Fruit fly (Drosophila melanogaster): ENCODE results near the gene RtGEF.

RtGEF gene

DNA sequence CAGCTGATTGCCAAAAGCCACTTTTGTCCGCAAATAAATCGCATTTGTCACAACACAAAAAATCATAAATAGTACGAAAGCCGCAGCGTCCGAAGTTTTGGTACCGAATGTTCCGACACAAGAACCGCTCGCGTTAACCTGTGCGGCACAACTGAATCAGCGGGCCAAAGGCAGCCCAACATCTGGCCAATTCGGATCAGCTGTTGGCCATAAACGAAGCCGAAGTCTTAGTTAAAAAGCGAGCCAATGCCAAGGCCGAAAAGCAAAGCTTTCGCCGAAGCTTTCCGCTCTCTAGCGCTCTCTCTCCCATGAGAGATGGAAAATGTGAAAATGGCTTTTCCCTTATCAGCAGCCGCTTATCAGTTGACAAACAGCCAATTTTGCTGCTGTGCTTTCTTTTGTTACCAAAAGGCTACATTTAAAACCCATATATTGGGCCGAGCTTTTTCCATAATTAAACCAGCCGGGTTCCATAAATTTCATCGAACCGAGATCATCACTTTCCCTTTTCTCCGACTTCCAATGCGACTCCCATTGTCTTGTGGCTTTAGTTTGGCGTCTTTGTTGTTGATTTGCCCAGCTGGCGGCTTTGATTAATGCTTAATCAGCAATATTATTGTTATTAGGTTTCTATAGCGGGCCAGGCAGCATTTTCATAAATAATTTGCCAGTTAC is 32.0 kb downstream of the RtGEF start, which contains the start of gene CG16798 (continued):
- TF ChIP-seq CG9932 (GFP tag; IDR thresholded peaks at IDR 0.05) = 0 out of 2 replicates have a peak, but pooled peaks have one; percentile 13
- TF ChIP-seq Dbx (GFP tag; IDR thresholded peaks at IDR 0.05) = peak; percentile 51; the same call in 2 of the 3 replicates
- TF ChIP-seq Vsx1 (GFP tag; optimal IDR thresholded peaks at IDR 0.05) = peak; percentile 40
- TF ChIP-seq CG11504 (tag; optimal IDR thresholded peaks at IDR 0.05) = peak; percentile 14
- TF ChIP-seq Gsc (GFP tag; IDR thresholded peaks at IDR 0.05) = no peak

DNA sequence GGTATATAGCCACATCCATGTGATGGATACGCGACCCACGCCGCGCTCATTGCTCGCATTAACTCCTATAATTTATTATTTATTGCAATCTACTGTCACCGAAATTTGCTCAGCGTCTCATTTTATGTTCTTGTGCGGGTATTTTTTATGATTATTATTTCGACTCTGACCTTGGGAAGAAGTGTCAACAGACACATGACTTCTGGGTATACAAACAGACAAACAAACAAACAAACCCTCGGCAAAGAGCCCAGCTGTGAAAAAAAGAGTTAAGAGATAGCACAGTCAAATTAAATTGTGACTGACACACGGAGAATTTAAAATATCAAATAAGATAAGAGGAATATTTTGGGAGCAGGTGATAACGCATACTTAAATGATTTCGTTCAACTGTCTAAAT is 39.8 kb downstream of the RtGEF start:
- TF ChIP-seq CG31441 (GFP tag; IDR thresholded peaks at IDR 0.05) (no peak), Camta (GFP tag; optimal IDR thresholded peaks at IDR 0.05) (peak; percentile 30), CG12659 (GFP tag; optimal IDR thresholded peaks at IDR 0.05) (peak; percentile 12), PHDP (tag; optimal IDR thresholded peaks at IDR 0.05) (peak; percentile 64), CG11695 (GFP tag; IDR thresholded peaks at IDR 0.05) (peak; percentile 27; the same call in 1 of the 3 replicates), Hmr (GFP tag; optimal IDR thresholded peaks at IDR 0.05) (peak; percentile 36), salm (tag; optimal IDR thresholded peaks at IDR 0.05) (peak; percentile 9), Bteb2 (GFP tag; optimal IDR thresholded peaks at IDR 0.05) (peak; percentile 21), BtbVII (GFP tag; optimal IDR thresholded peaks at IDR 0.05) (peak; percentile 42), HHEX (GFP tag; optimal IDR thresholded peaks at IDR 0.05) (peak; percentile 30), CG10209 (GFP tag; optimal IDR thresholded peaks at IDR 0.05) (peak; percentile 28), sd (tag; optimal IDR thresholded peaks at IDR 0.05) (peak; percentile 52), CG11093 (GFP tag; IDR thresholded peaks at IDR 0.05) (no peak), Poxn (GFP tag; IDR thresholded peaks at IDR 0.05) (no peak), klu (GFP tag; IDR thresholded peaks at IDR 0.05) (no peak), mirr (GFP tag; optimal IDR thresholded peaks at IDR 0.05) (peak; percentile 76), MBD-R2 (GFP tag; IDR thresholded peaks at IDR 0.05) (no peak), CG34224 (GFP tag; IDR thresholded peaks at IDR 0.05; ENCODE audit: partially characterized antibody) (no peak), CG17568 (GFP tag; optimal IDR thresholded peaks at IDR 0.05) (peak; percentile 50), Meics (GFP tag; optimal IDR thresholded peaks at IDR 0.05) (peak; percentile 15), CG6765 (GFP tag; optimal IDR thresholded peaks at IDR 0.05) (peak; percentile 18), pros (GFP tag; optimal IDR thresholded peaks at IDR 0.05) (no peak), Med (GFP tag) (peak; percentile 72), CG32767 (GFP tag; IDR thresholded peaks at IDR 0.05) (no peak), gfzf (GFP tag; optimal IDR thresholded peaks at IDR 0.05) (no peak), Trl (optimal IDR thresholded peaks at IDR 0.05) (no peak), Trl (GFP tag; optimal IDR thresholded peaks at IDR 0.05) (peak; percentile 29), CG12219 (GFP tag; optimal IDR thresholded peaks at IDR 0.05) (peak; percentile 8), B-H2 (GFP tag; optimal IDR thresholded peaks at IDR 0.05) (peak; percentile 11), lola (GFP tag; optimal IDR thresholded peaks at IDR 0.05) (no peak), CG2120 (GFP tag; optimal IDR thresholded peaks at IDR 0.05) (peak; percentile 3), odd (GFP tag; optimal IDR thresholded peaks at IDR 0.05) (peak; percentile 45), unpg (GFP tag; optimal IDR thresholded peaks at IDR 0.05) (peak; percentile 32), aop (GFP tag; IDR thresholded peaks at IDR 0.05) (no peak), nau (GFP tag; optimal IDR thresholded peaks at IDR 0.05) (peak; percentile 34), Vsx1 (GFP tag; optimal IDR thresholded peaks at IDR 0.05) (peak; percentile 7), Sox100B (GFP tag; optimal IDR thresholded peaks at IDR 0.05) (peak; percentile 35), NfI (GFP tag; optimal IDR thresholded peaks at IDR 0.05) (peak; percentile 25), CG15514 (GFP tag; optimal IDR thresholded peaks at IDR 0.05) (peak; percentile 20), sug (tag; optimal IDR thresholded peaks at IDR 0.05) (peak; percentile 32), Fer3 (tag; optimal IDR thresholded peaks at IDR 0.05) (peak; percentile 31), Fer1 (GFP tag; optimal IDR thresholded peaks at IDR 0.05) (peak; percentile 55), MTF-1 (GFP tag; optimal IDR thresholded peaks at IDR 0.05; ENCODE audit: borderline replicate concordance) (peak; percentile 10)
